Worm (Caenorhabditis elegans) whole organism, late embryonic: ENCODE results near the gene C17H12.10.

ENCODE experiments used
- ama-1 ChIP-seq: fragments of 150-350 bp; optimal IDR thresholded peaks from 2 replicates; lab custom pipeline; 2014
- hlh-15 ChIP-seq: sonication (generic microtip); optimal IDR thresholded peaks from 2 replicates; lab custom pipeline; 2016; ENCODE audit warnings: missing genetic modification characterization, missing compliant biosample characterization
- lim-6 ChIP-seq: sonication (generic microtip); optimal IDR thresholded peaks from 2 replicates; lab custom pipeline; 2016; ENCODE audit warnings: missing genetic modification characterization, missing compliant biosample characterization
- nhr-11 ChIP-seq: fragments of 150-350 bp; optimal IDR thresholded peaks from 2 replicates; lab custom pipeline; 2014; ENCODE audit warnings: missing biosample characterization, missing genetic modification characterization
- npax-4 ChIP-seq: sonication (generic microtip); optimal IDR thresholded peaks from 2 replicates; lab custom pipeline; 2016; ENCODE audit warnings: missing genetic modification characterization, missing compliant biosample characterization
- pros-1 ChIP-seq: fragments of 150-350 bp; optimal IDR thresholded peaks from 2 replicates; lab custom pipeline; 2014; ENCODE audit warnings: missing biosample characterization, missing genetic modification reagents, missing genetic modification characterization

DNA sequence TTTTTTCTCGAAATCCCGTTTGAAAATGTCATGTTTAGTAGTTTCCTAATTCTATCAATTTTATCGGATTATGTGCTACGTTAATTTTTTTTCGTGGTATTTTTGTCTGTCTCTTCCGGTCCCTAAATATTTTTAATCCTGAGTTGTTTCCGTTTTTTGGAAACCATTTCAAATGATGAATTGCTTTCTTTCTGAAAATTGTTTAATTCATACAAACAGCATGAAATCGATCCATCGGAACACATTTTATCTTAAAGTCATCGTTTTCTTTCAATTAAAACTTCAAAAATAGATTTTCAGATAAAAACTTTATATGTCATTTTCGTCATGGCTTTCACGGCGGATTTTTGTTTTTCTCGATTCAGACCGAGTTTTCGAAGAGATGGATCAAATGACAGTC lies 44.2 kb upstream of the C17H12.10 start, which contains the start of gene spd-3:
- TF ChIP-seq nhr-11 (tag; lab: Kevin White, UChicago): no peak
- TF ChIP-seq lim-6 (tag; lab: Kevin White, UChicago): no peak
- TF ChIP-seq hlh-15: no peak
- no peak for TF ChIP-seq ama-1 (lab: Kevin White, UChicago)
- no peak for TF ChIP-seq pros-1 (tag; lab: Kevin White, UChicago)
- no peak for TF ChIP-seq npax-4 (tag; lab: Kevin White, UChicago)
